Worm (Caenorhabditis elegans) whole organism, mixed stage, embryonic: ENCODE data around the gene W03F9.9.

Source experiments
- M03D4.4 ChIP-seq: sonication (generic microtip); optimal IDR thresholded peaks from 2 replicates; lab custom pipeline; 2017; ENCODE audit warnings: mild to moderate bottlenecking, missing genetic modification characterization, missing compliant biosample characterization
- bed-3 ChIP-seq: fragments of 200-800 bp; sonication (Bioruptor generic); optimal IDR thresholded peaks from 3 replicates; lab custom pipeline; 2018; ENCODE audit warnings: mild to moderate bottlenecking, missing genetic modification characterization, moderate library complexity, missing compliant biosample characterization
- blmp-1 ChIP-seq: fragments of 150-350 bp; optimal IDR thresholded peaks from 2 replicates; lab custom pipeline; 2014; ENCODE audit warnings: missing biosample characterization, missing genetic modification characterization
- ceh-39 ChIP-seq: fragments of 150-350 bp; optimal IDR thresholded peaks from 2 replicates; lab custom pipeline; 2014; ENCODE audit warnings: missing biosample characterization, missing genetic modification characterization
- ceh-43 ChIP-seq: fragments of 200-800 bp; sonication (Bioruptor generic); optimal IDR thresholded peaks from 2 replicates; lab custom pipeline; 2018; ENCODE audit warnings: mild to moderate bottlenecking, missing genetic modification characterization, moderate library complexity, missing compliant biosample characterization
- ceh-83 ChIP-seq: fragments of 200-800 bp; sonication (Bioruptor generic); optimal IDR thresholded peaks from 2 replicates; lab custom pipeline; 2018; ENCODE audit warnings: mild to moderate bottlenecking, missing genetic modification characterization, missing compliant biosample characterization
- ces-1 ChIP-seq: fragments of 150-350 bp; optimal IDR thresholded peaks from 2 replicates; lab custom pipeline; 2014; ENCODE audit warnings: missing biosample characterization, missing genetic modification reagents, missing genetic modification characterization
- cnd-1 ChIP-seq: fragments of 200-800 bp; sonication (Bioruptor generic); optimal IDR thresholded peaks from 2 replicates; lab custom pipeline; 2018; ENCODE audit warnings: mild to moderate bottlenecking, missing genetic modification characterization, missing compliant biosample characterization
- drap-1 ChIP-seq: fragments of 200-800 bp; sonication (Bioruptor generic); optimal IDR thresholded peaks from 3 replicates; lab custom pipeline; 2018; ENCODE audit warnings: mild to moderate bottlenecking, missing genetic modification characterization, missing compliant biosample characterization
- elt-1 ChIP-seq: sonication (generic microtip); optimal IDR thresholded peaks from 2 replicates; lab custom pipeline; 2017; ENCODE audit warnings: missing genetic modification characterization, mild to moderate bottlenecking, missing compliant biosample characterization, antibody characterized with exemption, moderate library complexity, borderline replicate concordance; ENCODE audit not compliant: insufficient read depth
- elt-3 ChIP-seq: fragments of 150-350 bp; optimal IDR thresholded peaks from 2 replicates; lab custom pipeline; 2014; ENCODE audit warnings: missing biosample characterization, missing genetic modification characterization
- ham-2 ChIP-seq: fragments of 200-800 bp; sonication (Bioruptor generic); optimal IDR thresholded peaks from 2 replicates; lab custom pipeline; 2018; ENCODE audit warnings: mild to moderate bottlenecking, missing genetic modification characterization, missing compliant biosample characterization
- hlh-1 ChIP-seq: fragments of 150-350 bp; optimal IDR thresholded peaks from 2 replicates; lab custom pipeline; 2014; ENCODE audit warnings: missing biosample characterization, missing genetic modification reagents, missing genetic modification characterization
- lin-13 ChIP-seq: fragments of 150-350 bp; optimal IDR thresholded peaks from 2 replicates; lab custom pipeline; 2014; ENCODE audit warnings: missing biosample characterization, missing genetic modification characterization
- lin-32 ChIP-seq: fragments of 200-800 bp; sonication (Bioruptor generic); optimal IDR thresholded peaks from 2 replicates; lab custom pipeline; 2018; ENCODE audit warnings: mild to moderate bottlenecking, missing genetic modification characterization, missing compliant biosample characterization
- lsy-2 ChIP-seq: fragments of 150-350 bp; optimal IDR thresholded peaks from 2 replicates; lab custom pipeline; 2014; ENCODE audit warnings: missing biosample characterization, missing genetic modification characterization
- mab-5 ChIP-seq: fragments of 150-350 bp; optimal IDR thresholded peaks from 2 replicates; lab custom pipeline; 2014; ENCODE audit warnings: missing biosample characterization, missing genetic modification characterization
- mep-1 ChIP-seq: fragments of 150-350 bp; optimal IDR thresholded peaks from 2 replicates; lab custom pipeline; 2017; ENCODE audit warnings: missing biosample characterization, missing genetic modification reagents, missing genetic modification characterization, inconsistent platforms
- mls-2 ChIP-seq: sonication (generic microtip); optimal IDR thresholded peaks from 2 replicates; lab custom pipeline; 2016; ENCODE audit warnings: mild to moderate bottlenecking, missing genetic modification characterization, moderate library complexity, missing compliant biosample characterization
- nhr-12 ChIP-seq: fragments of 150-350 bp; optimal IDR thresholded peaks from 2 replicates; lab custom pipeline; 2014; ENCODE audit warnings: missing biosample characterization, missing genetic modification characterization
- nhr-2 ChIP-seq: fragments of 150-350 bp; optimal IDR thresholded peaks from 2 replicates; lab custom pipeline; 2014; ENCODE audit warnings: missing biosample characterization, missing genetic modification characterization
- nhr-237 ChIP-seq: fragments of 150-350 bp; optimal IDR thresholded peaks from 2 replicates; lab custom pipeline; 2014; ENCODE audit warnings: missing biosample characterization, missing genetic modification characterization
- nhr-28 ChIP-seq: fragments of 150-350 bp; optimal IDR thresholded peaks from 2 replicates; lab custom pipeline; 2014; ENCODE audit warnings: missing biosample characterization, missing genetic modification characterization
- pha-4 ChIP-seq: fragments of 150-350 bp; optimal IDR thresholded peaks from 2 replicates; lab custom pipeline; 2018; ENCODE audit warnings: missing biosample characterization, missing genetic modification reagents, missing genetic modification characterization
- sem-2 ChIP-seq: fragments of 200-800 bp; sonication (Bioruptor generic); optimal IDR thresholded peaks from 2 replicates; lab custom pipeline; 2018; ENCODE audit warnings: mild to moderate bottlenecking, missing genetic modification characterization, missing compliant biosample characterization
- snpc-4 ChIP-seq: fragments of 150-350 bp; optimal IDR thresholded peaks from 2 replicates; lab custom pipeline; 2014; ENCODE audit warnings: missing biosample characterization, missing genetic modification characterization
- sptf-1 ChIP-seq: sonication (generic microtip); optimal IDR thresholded peaks from 2 replicates; lab custom pipeline; 2017; ENCODE audit warnings: mild to moderate bottlenecking, missing genetic modification characterization, moderate library complexity, missing compliant biosample characterization
- unc-120 ChIP-seq: sonication (generic microtip); optimal IDR thresholded peaks from 2 replicates; lab custom pipeline; 2017; ENCODE audit warnings: missing genetic modification characterization, missing compliant biosample characterization; ENCODE audit not compliant: poor library complexity, severe bottlenecking
- unc-62 ChIP-seq: fragments of 150-350 bp; optimal IDR thresholded peaks from 2 replicates; lab custom pipeline; 2014; ENCODE audit warnings: missing biosample characterization, missing genetic modification reagents, missing genetic modification characterization
- zip-8 ChIP-seq: fragments of 150-350 bp; optimal IDR thresholded peaks from 2 replicates; lab custom pipeline; 2014; ENCODE audit warnings: missing biosample characterization, missing genetic modification characterization
- ztf-11 ChIP-seq: fragments of 150-350 bp; optimal IDR thresholded peaks from 2 replicates; lab custom pipeline; 2014; ENCODE audit warnings: missing biosample characterization, missing genetic modification characterization

Gene W03F9.9

ce11 chrV:156044-156869 lies 17.6 kb downstream of the W03F9.9 start, which contains the start of gene ttb-1:
Gene ttb-1 (plus strand): TSS chrV:156819.
- TF ChIP-seq unc-62 (GFP tag; lab: Kevin White, UChicago), result no peak
- TF ChIP-seq zip-8, result no peak
- no peak for TF ChIP-seq nhr-12
- no peak for TF ChIP-seq mab-5 (tag; lab: Kevin White, UChicago)
- no peak for TF ChIP-seq bed-3 (GFP tag; lab: Kevin White, UChicago)
- TF ChIP-seq sptf-1 (tag; lab: Kevin White, UChicago), result no peak
- peak; percentile 20 for TF ChIP-seq ces-1
- no peak for TF ChIP-seq elt-1
- TF ChIP-seq lsy-2 (tag; lab: Kevin White, UChicago), result peak; percentile 11
- TF ChIP-seq mep-1 (tag; lab: Kevin White, UChicago), result no peak
- TF ChIP-seq ham-2 (GFP tag; lab: Kevin White, UChicago), result peak; percentile 12
- no peak for TF ChIP-seq ceh-39 (tag; lab: Kevin White, UChicago)
- TF ChIP-seq mls-2 (tag; lab: Kevin White, UChicago), result no peak
- no peak for TF ChIP-seq nhr-28 (tag; lab: Kevin White, UChicago)
- no peak for TF ChIP-seq blmp-1 (tag; lab: Kevin White, UChicago)

- TF ChIP-seq nhr-237 (tag; lab: Kevin White, UChicago), result no peak
- TF ChIP-seq M03D4.4 (tag; lab: Kevin White, UChicago), result no peak
- no peak for TF ChIP-seq lin-32 (GFP tag; lab: Kevin White, UChicago)
- TF ChIP-seq ztf-11 (tag; lab: Kevin White, UChicago), result no peak
- no peak for TF ChIP-seq drap-1 (GFP tag; lab: Kevin White, UChicago)
- no peak for TF ChIP-seq nhr-28 (tag; lab: Kevin White, UChicago)
- TF ChIP-seq bed-3 (GFP tag; lab: Kevin White, UChicago), result no peak
- TF ChIP-seq sptf-1 (tag; lab: Kevin White, UChicago), result no peak
- no peak for TF ChIP-seq mab-5 (tag; lab: Kevin White, UChicago)
- no peak for TF ChIP-seq ces-1
- no peak for TF ChIP-seq elt-3 (tag; lab: Kevin White, UChicago)
- no peak for TF ChIP-seq hlh-1 (tag; lab: Kevin White, UChicago)
- no peak for TF ChIP-seq pha-4 (tag; lab: Kevin White, UChicago)
- no peak for TF ChIP-seq ceh-43 (GFP tag; lab: Kevin White, UChicago)
Observed at ce11 chrV:166687-167086, 28.0 kb downstream of the W03F9.9 start, which contains the start of gene Y108G3AL.2. Gene Y108G3AL.2 (plus strand): TSS chrV:166987.

- no peak for TF ChIP-seq unc-120 (tag; lab: Kevin White, UChicago)
- TF ChIP-seq ceh-83, result no peak
- TF ChIP-seq mep-1 (tag; lab: Kevin White, UChicago), result no peak
- no peak for TF ChIP-seq snpc-4
- TF ChIP-seq lin-32 (GFP tag; lab: Kevin White, UChicago), result no peak
- no peak for TF ChIP-seq cnd-1 (tag; lab: Kevin White, UChicago)
- no peak for TF ChIP-seq elt-3 (tag; lab: Kevin White, UChicago)
- no peak for TF ChIP-seq hlh-1 (tag; lab: Kevin White, UChicago)
- no peak for TF ChIP-seq ztf-11 (tag; lab: Kevin White, UChicago)
Observed at ce11 chrV:172110-172509, 33.4 kb downstream of the W03F9.9 start, which contains the start of gene cfap-36. Gene cfap-36 (minus strand): TSS chrV:172210.

ce11 chrV:173437-173836 lies 34.7 kb downstream of the W03F9.9 start:
- peak; percentile 5 for TF ChIP-seq M03D4.4 (tag; lab: Kevin White, UChicago)
- no peak for TF ChIP-seq sem-2 (GFP tag; lab: Kevin White, UChicago)
- TF ChIP-seq, all 35 proteins: peak for 1

- no peak for TF ChIP-seq nhr-2 (tag; lab: Kevin White, UChicago)
- TF ChIP-seq lin-13, result no peak
- TF ChIP-seq sem-2 (GFP tag; lab: Kevin White, UChicago), result no peak
- no peak for TF ChIP-seq ham-2 (GFP tag; lab: Kevin White, UChicago)
- no peak for TF ChIP-seq lin-32 (GFP tag; lab: Kevin White, UChicago)
Observed at ce11 chrV:174520-174919, 35.8 kb downstream of the W03F9.9 start.
